Fruit fly (Drosophila melanogaster): ENCODE results near the gene CG1737.

DNA sequence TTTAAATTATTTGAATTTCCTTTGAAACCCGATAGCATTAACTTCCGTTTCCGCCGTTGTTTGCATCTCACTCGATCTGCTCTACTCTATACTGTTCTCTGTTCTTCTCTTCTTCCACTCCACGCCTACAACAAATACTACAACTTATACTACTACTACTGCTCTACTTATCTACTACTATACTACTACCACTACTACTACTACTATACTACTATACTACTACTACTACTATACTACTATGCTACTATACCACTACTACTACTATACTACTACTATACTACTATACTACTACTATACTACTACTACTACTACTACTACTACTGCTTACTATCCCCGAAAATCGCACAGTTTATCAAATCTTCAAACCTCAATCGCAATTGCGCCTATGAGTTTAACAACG, 32.2 kb downstream of the CG1737 start:
- TF ChIP-seq BEAF-32 (GFP tag; optimal IDR thresholded peaks at IDR 0.05): no peak
- TF ChIP-seq CG10366 (GFP tag; IDR thresholded peaks at IDR 0.05): no peak
- TF ChIP-seq CG6272 (GFP tag; IDR thresholded peaks at IDR 0.05): no peak
- TF ChIP-seq dmrt99B (tag; optimal IDR thresholded peaks at IDR 0.05): no peak
